Worm (Caenorhabditis elegans) whole organism, L3 larva: ENCODE measurements around the gene slc-17.8.

Experiments used
- ZK546.5 ChIP-seq: sonication (generic microtip); optimal IDR thresholded peaks from 2 replicates; lab custom pipeline; 2017; ENCODE audit warnings: missing biosample characterization, missing genetic modification characterization
- ceh-28 ChIP-seq: fragments of 150-350 bp; optimal IDR thresholded peaks from 2 replicates; lab custom pipeline; 2014; ENCODE audit warnings: missing biosample characterization, missing genetic modification reagents, missing genetic modification characterization
- egl-27 ChIP-seq: sonication (generic microtip); optimal IDR thresholded peaks from 4 replicates; lab custom pipeline; 2017; ENCODE audit warnings: missing biosample characterization, missing genetic modification reagents, missing genetic modification characterization
- jun-1 ChIP-seq: fragments of 150-350 bp; optimal IDR thresholded peaks from 2 replicates; lab custom pipeline; 2014; ENCODE audit warnings: missing biosample characterization, missing genetic modification reagents, missing genetic modification characterization
- lin-39 ChIP-seq: fragments of 150-350 bp; optimal IDR thresholded peaks from 2 replicates; lab custom pipeline; 2018; ENCODE audit warnings: missing biosample characterization, missing genetic modification reagents, missing genetic modification characterization
- nhr-11 ChIP-seq: fragments of 150-350 bp; optimal IDR thresholded peaks from 2 replicates; lab custom pipeline; 2014; ENCODE audit warnings: missing biosample characterization, missing genetic modification characterization
- nhr-237 ChIP-seq: fragments of 150-350 bp; optimal IDR thresholded peaks from 2 replicates; lab custom pipeline; 2014; ENCODE audit warnings: missing biosample characterization, missing genetic modification characterization
- nhr-25 ChIP-seq: sonication (generic microtip); optimal IDR thresholded peaks from 2 replicates; lab custom pipeline; 2017; ENCODE audit warnings: missing biosample characterization, missing genetic modification characterization
- unc-62 ChIP-seq: fragments of 150-350 bp; sonication (generic microtip); optimal IDR thresholded peaks from 4 replicates; lab custom pipeline; 2014; ENCODE audit warnings: missing biosample characterization, missing genetic modification reagents, missing genetic modification characterization

- TF ChIP-seq ZK546.5 (tag; lab: Kevin White, UChicago) (no peak), jun-1 (tag; lab: Kevin White, UChicago) (no peak), unc-62 (no peak), lin-39 (no peak), egl-27 (tag; lab: Kevin White, UChicago) (no peak), nhr-11 (no peak), nhr-237 (tag; lab: Kevin White, UChicago) (no peak), nhr-25 (no peak), ceh-28 (tag; lab: Kevin White, UChicago) (no peak)
Observed at ce11 chrV:8537031-8537430, 8.3 kb downstream of the slc-17.8 start, which contains the start of gene otpl-4.
